Worm (Caenorhabditis elegans): Measurements from ENCODE around the gene nhr-37.

DNA sequence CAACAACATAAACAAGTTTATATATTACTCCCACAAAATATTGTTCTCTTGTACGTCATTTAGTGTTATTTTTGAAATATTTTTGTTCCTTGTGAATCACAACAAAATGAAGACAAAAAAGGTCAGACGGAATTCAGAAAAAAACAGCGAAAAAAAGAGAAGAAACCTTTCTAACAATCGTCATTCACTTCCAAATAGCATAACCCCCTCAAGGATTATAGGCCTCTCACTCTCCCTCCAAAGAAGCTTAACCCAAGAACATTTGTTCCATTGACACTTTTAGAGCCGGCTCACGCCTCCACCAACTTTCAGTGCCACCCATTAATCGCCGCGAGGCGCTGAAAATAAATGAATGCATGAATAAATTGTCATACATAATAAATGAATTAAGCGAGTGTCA lies 37.5 kb downstream of the nhr-37 start:
- TF ChIP-seq ztf-11 (tag; optimal IDR thresholded peaks at IDR 0.05) (no peak), nhr-2 (tag; optimal IDR thresholded peaks at IDR 0.05) (no peak), snpc-4 (tag; optimal IDR thresholded peaks at IDR 0.05) (no peak), lsy-2 (tag; optimal IDR thresholded peaks at IDR 0.05) (no peak), nhr-12 (tag; optimal IDR thresholded peaks at IDR 0.05) (no peak), unc-39 (tag; optimal IDR thresholded peaks at IDR 0.05) (no peak), blmp-1 (tag; optimal IDR thresholded peaks at IDR 0.05) (no peak), ham-2 (GFP tag; optimal IDR thresholded peaks at IDR 0.05) (no peak), ces-1 (GFP tag; optimal IDR thresholded peaks at IDR 0.05) (no peak), nhr-28 (tag; optimal IDR thresholded peaks at IDR 0.05) (no peak)

Data from whole organism, mixed stage, embryonic.